Worm (Caenorhabditis elegans) whole organism, L1 larva: ENCODE results near the gene sup-36.

Experiments used
- fkh-10 ChIP-seq: sonication (generic microtip); optimal IDR thresholded peaks from 2 replicates; lab custom pipeline; 2017; ENCODE audit warnings: missing biosample characterization, missing genetic modification reagents, missing genetic modification characterization
- isw-1 ChIP-seq: fragments of 200-800 bp; sonication (Bioruptor generic); IDR thresholded peaks from 2 replicates; pipeline ENCODE4 v1.3.6; 2022; ENCODE audit warnings: missing genetic modification characterization, missing compliant biosample characterization
- jun-1 ChIP-seq: fragments of 150-350 bp; optimal IDR thresholded peaks from 2 replicates; lab custom pipeline; 2014; ENCODE audit warnings: missing biosample characterization, missing genetic modification reagents, missing genetic modification characterization
- snpc-4 ChIP-seq: fragments of 150-350 bp; optimal IDR thresholded peaks from 2 replicates; lab custom pipeline; 2014; ENCODE audit warnings: missing biosample characterization, missing genetic modification characterization
- unc-130 ChIP-seq: fragments of 150-350 bp; optimal IDR thresholded peaks from 2 replicates; lab custom pipeline; 2017; ENCODE audit warnings: missing biosample characterization, missing genetic modification characterization, inconsistent platforms
- unc-62 ChIP-seq: fragments of 150-350 bp; optimal IDR thresholded peaks from 2 replicates; lab custom pipeline; 2014; ENCODE audit warnings: missing biosample characterization, missing genetic modification reagents, missing genetic modification characterization

DNA sequence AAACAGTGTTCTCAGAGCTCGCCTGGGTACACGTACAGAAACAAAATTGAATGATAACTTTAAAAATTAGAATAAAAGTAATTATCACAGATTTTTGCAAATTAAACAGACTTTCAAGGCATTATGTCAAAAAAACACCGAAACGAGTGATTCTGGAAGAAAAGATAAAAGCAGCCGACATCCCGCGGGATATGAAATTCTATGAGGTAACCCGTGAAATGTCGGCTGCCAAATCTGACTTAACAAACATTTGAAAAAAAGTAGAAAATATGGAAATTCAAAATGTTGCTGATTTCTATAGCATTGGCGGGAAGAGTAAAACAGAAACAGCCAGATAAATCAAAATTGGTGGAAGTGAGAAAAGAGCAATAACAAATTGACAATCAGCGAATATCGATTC, 35.9 kb upstream of the sup-36 start:
- TF ChIP-seq unc-130 (tag; lab: Kevin White, UChicago): no peak
- TF ChIP-seq unc-62 (GFP tag; lab: Kevin White, UChicago): no peak
- TF ChIP-seq isw-1: no peak
- TF ChIP-seq jun-1 (tag; lab: Kevin White, UChicago): no peak
- peak; percentile 13 for TF ChIP-seq snpc-4 (tag; lab: Kevin White, UChicago)
- no peak for TF ChIP-seq fkh-10 (GFP tag; lab: Kevin White, UChicago)
